Worm (Caenorhabditis elegans): Measurements from ENCODE around the gene htz-1.

- TF ChIP-seq him-1 (tag; optimal IDR thresholded peaks at IDR 0.05) (no peak), W03F9.2 (tag; optimal IDR thresholded peaks at IDR 0.05) (no peak), dao-5 (tag; optimal IDR thresholded peaks at IDR 0.05) (no peak)
Observed at ce11 chrIV:4399418-4400136, 46.4 kb upstream of the htz-1 start.

All from whole organism, L4/young adult.